Fruit fly (Drosophila melanogaster) whole organism, embryonic: ENCODE data around the gene CG8765.

ENCODE experiments used
- Awh ChIP-seq: fragments of 200-800 bp; sonication (Bioruptor generic); IDR thresholded peaks from 2 replicates; pipeline ENCODE4, ENCODE4 v1.3.6; 2022; ENCODE audit warnings: missing biosample characterization, missing genetic modification characterization
- CG10267 ChIP-seq: fragments of 200-800 bp; sonication (Bioruptor generic); optimal IDR thresholded peaks from 2 replicates; lab custom pipeline; 2018; ENCODE audit warnings: missing biosample characterization, mild to moderate bottlenecking, missing genetic modification characterization, moderate library complexity
- CG10979 ChIP-seq: fragments of 200-800 bp; sonication (Bioruptor generic); optimal IDR thresholded peaks from 2 replicates; lab custom pipeline; 2018; ENCODE audit warnings: missing biosample characterization, mild to moderate bottlenecking, missing genetic modification characterization, moderate library complexity
- CG12104 ChIP-seq: fragments of 200-800 bp; sonication (Bioruptor generic); optimal IDR thresholded peaks from 3 replicates; lab custom pipeline; 2016; ENCODE audit warnings: missing biosample characterization, missing genetic modification characterization
- CG12391 ChIP-seq: fragments of 200-800 bp; sonication (Bioruptor generic); optimal IDR thresholded peaks from 3 replicates; lab custom pipeline; 2018; ENCODE audit warnings: missing biosample characterization, mild to moderate bottlenecking, missing genetic modification characterization, moderate library complexity
- CG13424 ChIP-seq: fragments of 200-800 bp; sonication (Bioruptor generic); optimal IDR thresholded peaks from 2 replicates; lab custom pipeline; 2019; ENCODE audit warnings: missing biosample characterization, mild to moderate bottlenecking, missing genetic modification characterization, moderate library complexity
- CG15514 ChIP-seq: fragments of 200-800 bp; sonication (Bioruptor generic); optimal IDR thresholded peaks from 3 replicates; lab custom pipeline; 2017; ENCODE audit warnings: missing biosample characterization, missing genetic modification characterization, mild to moderate bottlenecking, moderate library complexity, missing genetic modification reagents
- CG17186 ChIP-seq: fragments of 200-800 bp; sonication (Bioruptor generic); optimal IDR thresholded peaks from 3 replicates; lab custom pipeline; 2017; ENCODE audit warnings: missing biosample characterization, missing genetic modification reagents, missing genetic modification characterization
- CG18262 ChIP-seq: fragments of 200-800 bp; optimal IDR thresholded peaks from 3 replicates; lab custom pipeline; 2019; ENCODE audit warnings: missing biosample characterization, mild to moderate bottlenecking, missing genetic modification characterization, moderate library complexity
- CG2678 ChIP-seq: fragments of 200-800 bp; sonication (Bioruptor generic); optimal IDR thresholded peaks from 3 replicates; lab custom pipeline; 2019; ENCODE audit warnings: missing biosample characterization, mild to moderate bottlenecking, missing genetic modification characterization, moderate library complexity
- CG30403 ChIP-seq: fragments of 200-800 bp; sonication (Bioruptor generic); optimal IDR thresholded peaks from 3 replicates; lab custom pipeline; 2016; ENCODE audit warnings: missing biosample characterization, missing genetic modification characterization
- CG33557 ChIP-seq: fragments of 200-800 bp; sonication (Bioruptor generic); optimal IDR thresholded peaks from 2 replicates; lab custom pipeline; 2019; ENCODE audit warnings: missing biosample characterization, mild to moderate bottlenecking, missing genetic modification characterization, moderate library complexity
- CG3407 ChIP-seq: fragments of 200-800 bp; sonication (Bioruptor generic); optimal IDR thresholded peaks from 2 replicates; lab custom pipeline; 2018; ENCODE audit warnings: missing biosample characterization, mild to moderate bottlenecking, missing genetic modification characterization
- CG5245 ChIP-seq: fragments of 200-800 bp; sonication (Bioruptor generic); optimal IDR thresholded peaks from 3 replicates; lab custom pipeline; 2016; ENCODE audit warnings: missing biosample characterization, missing genetic modification characterization
- CG6791 ChIP-seq: fragments of 200-800 bp; sonication (Bioruptor generic); IDR thresholded peaks from 3 replicates; pipeline ENCODE4 v1.3.6; 2022; ENCODE audit warnings: missing biosample characterization, missing genetic modification characterization; ENCODE audit not compliant: partially characterized antibody
- CG7839 ChIP-seq: fragments of 200-800 bp; sonication (Bioruptor generic); optimal IDR thresholded peaks from 3 replicates; lab custom pipeline; 2018; ENCODE audit warnings: missing biosample characterization, mild to moderate bottlenecking, missing genetic modification characterization, moderate library complexity
- CG7987 ChIP-seq: fragments of 200-800 bp; sonication (Bioruptor generic); optimal IDR thresholded peaks from 2 replicates; lab custom pipeline; 2018; ENCODE audit warnings: missing biosample characterization, mild to moderate bottlenecking, missing genetic modification characterization, moderate library complexity
- CG9817 ChIP-seq: fragments of 200-800 bp; sonication (Bioruptor generic); optimal IDR thresholded peaks from 2 replicates; lab custom pipeline; 2018; ENCODE audit warnings: missing biosample characterization, mild to moderate bottlenecking, missing genetic modification characterization, moderate library complexity
- CkIIα-i1 ChIP-seq: fragments of 200-800 bp; sonication (Bioruptor generic); IDR thresholded peaks from 2 replicates; pipeline ENCODE4 v1.3.6; 2022; ENCODE audit warnings: missing biosample characterization, missing genetic modification characterization
- D ChIP-seq, 2 experiments: fragments of 200-800 bp in 1 of 2; fragments of >200 bp in 1 of 2; sonication (Bioruptor generic) in 1 of 2; optimal IDR thresholded peaks; 2 replicates in 1 of 2; 3 replicates in 1 of 2; lab custom pipeline; 2017; ENCODE audit warnings: mild to moderate bottlenecking in 1 of 2, missing biosample characterization in 1 of 2, missing genetic modification characterization in 1 of 2, missing genetic modification reagents in 1 of 2
- Fer1 ChIP-seq: fragments of 200-800 bp; sonication (Bioruptor generic); optimal IDR thresholded peaks from 2 replicates; lab custom pipeline; 2017; ENCODE audit warnings: missing biosample characterization, mild to moderate bottlenecking, missing genetic modification characterization
- Fer2 ChIP-seq: fragments of 200-800 bp; sonication (Bioruptor generic); optimal IDR thresholded peaks from 2 replicates; lab custom pipeline; 2018; ENCODE audit warnings: missing biosample characterization, mild to moderate bottlenecking, missing genetic modification characterization, moderate library complexity
- HLH54F ChIP-seq: fragments of 200-800 bp; sonication (Bioruptor generic); optimal IDR thresholded peaks from 3 replicates; lab custom pipeline; 2016; ENCODE audit warnings: missing biosample characterization, missing genetic modification characterization
- Hr78 ChIP-seq, 2 experiments: fragments of 200-800 bp in 1 of 2; fragments of >200 bp in 1 of 2; sonication (Bioruptor generic) in 1 of 2; optimal IDR thresholded peaks; 2 replicates each; lab custom pipeline; 2017 to 2019; ENCODE audit warnings: missing biosample characterization in 2 of 2, missing genetic modification characterization in 2 of 2, mild to moderate bottlenecking in 1 of 2, moderate library complexity in 1 of 2
- Mes4 ChIP-seq: fragments of 200-800 bp; sonication (Bioruptor generic); optimal IDR thresholded peaks from 2 replicates; lab custom pipeline; 2016; ENCODE audit warnings: missing biosample characterization, missing genetic modification characterization
- Ptx1 ChIP-seq: fragments of 200-800 bp; sonication (Bioruptor generic); IDR thresholded peaks from 2 replicates; pipeline ENCODE4 v1.3.6; 2022; ENCODE audit warnings: missing biosample characterization, missing genetic modification characterization
- Six4 ChIP-seq: fragments of 200-800 bp; sonication (Bioruptor generic); optimal IDR thresholded peaks from 2 replicates; lab custom pipeline; 2016; ENCODE audit warnings: missing biosample characterization, missing genetic modification characterization
- Sox102F ChIP-seq: fragments of 200-800 bp; sonication (Bioruptor generic); optimal IDR thresholded peaks from 2 replicates; lab custom pipeline; 2018; ENCODE audit warnings: missing biosample characterization, mild to moderate bottlenecking, missing genetic modification characterization, moderate library complexity
- Xrp1 ChIP-seq: fragments of 200-800 bp; sonication (Bioruptor generic); IDR thresholded peaks from 2 replicates; pipeline ENCODE4 v1.3.6; 2022; ENCODE audit warnings: missing biosample characterization, missing genetic modification characterization
- abd-A ChIP-seq: fragments of 200-800 bp; sonication (Bioruptor generic); optimal IDR thresholded peaks from 3 replicates; lab custom pipeline; 2019; ENCODE audit warnings: missing biosample characterization, mild to moderate bottlenecking, missing genetic modification characterization, moderate library complexity
- ase ChIP-seq: fragments of 200-800 bp; sonication (Bioruptor generic); IDR thresholded peaks from 3 replicates; pipeline ENCODE4 v1.3.6; 2022; ENCODE audit warnings: missing biosample characterization, missing genetic modification characterization
- bcd ChIP-seq: fragments of 200-800 bp; sonication (Bioruptor generic); optimal IDR thresholded peaks from 2 replicates; lab custom pipeline; 2017; ENCODE audit warnings: missing biosample characterization, mild to moderate bottlenecking, missing genetic modification characterization
- dm ChIP-seq: fragments of 200-800 bp; sonication (Bioruptor generic); optimal IDR thresholded peaks from 3 replicates; lab custom pipeline; 2016; ENCODE audit warnings: missing biosample characterization, missing genetic modification characterization
- fd102C ChIP-seq: fragments of 200-800 bp; sonication (Bioruptor generic); optimal IDR thresholded peaks from 2 replicates; lab custom pipeline; 2018; ENCODE audit warnings: missing biosample characterization, mild to moderate bottlenecking, missing genetic modification characterization, moderate library complexity
- gem ChIP-seq: fragments of 200-800 bp; sonication (Bioruptor generic); optimal IDR thresholded peaks from 2 replicates; lab custom pipeline; 2019; ENCODE audit warnings: missing biosample characterization, mild to moderate bottlenecking, missing genetic modification characterization, moderate library complexity
- gfzf ChIP-seq: fragments of 200-800 bp; sonication (Bioruptor generic); optimal IDR thresholded peaks from 2 replicates; lab custom pipeline; 2016; ENCODE audit warnings: missing biosample characterization, mild to moderate bottlenecking, missing genetic modification characterization, moderate library complexity
- ind ChIP-seq: fragments of 200-800 bp; sonication (Bioruptor generic); optimal IDR thresholded peaks from 3 replicates; lab custom pipeline; 2016; ENCODE audit warnings: missing biosample characterization, missing genetic modification characterization
- lmd ChIP-seq: fragments of 200-800 bp; sonication (Bioruptor generic); IDR thresholded peaks from 2 replicates; pipeline ENCODE4 v1.3.6; 2022; ENCODE audit warnings: missing biosample characterization, missing genetic modification characterization
- lov ChIP-seq, 2 experiments: fragments of 200-800 bp in 1 of 2; fragments of >200 bp in 1 of 2; sonication (Bioruptor generic) in 1 of 2; IDR thresholded peaks in 1 of 2; optimal IDR thresholded peaks in 1 of 2; 2 replicates in 1 of 2; 3 replicates in 1 of 2; pipeline versions ENCODE4 v1.3.6 to Lab custom; 2017 to 2022; ENCODE audit warnings: missing biosample characterization in 1 of 2, missing genetic modification characterization in 1 of 2
- nmo ChIP-seq: fragments of 200-800 bp; sonication (Bioruptor generic); optimal IDR thresholded peaks from 2 replicates; lab custom pipeline; 2018; ENCODE audit warnings: missing biosample characterization, mild to moderate bottlenecking, missing genetic modification characterization, moderate library complexity
- onecut ChIP-seq: fragments of 200-800 bp; sonication (Bioruptor generic); IDR thresholded peaks from 2 replicates; pipeline ENCODE4 v1.3.6; 2022; ENCODE audit warnings: missing biosample characterization, missing genetic modification characterization
- otp ChIP-seq: fragments of 200-800 bp; sonication (Bioruptor generic); IDR thresholded peaks from 3 replicates; pipeline ENCODE4, ENCODE4 v1.3.6; 2022; ENCODE audit warnings: missing biosample characterization, missing genetic modification characterization
- pnt ChIP-seq: fragments of 200-800 bp; sonication (Bioruptor generic); optimal IDR thresholded peaks from 3 replicates; lab custom pipeline; 2016; ENCODE audit warnings: missing biosample characterization, missing genetic modification characterization
- rib ChIP-seq: fragments of 200-800 bp; sonication (Bioruptor generic); IDR thresholded peaks from 2 replicates; pipeline ENCODE4 v1.3.6; 2022; ENCODE audit warnings: missing biosample characterization, missing genetic modification characterization
- row ChIP-seq: fragments of 200-800 bp; sonication (Bioruptor generic); IDR thresholded peaks from 3 replicates; pipeline ENCODE4 v1.3.6; 2022; ENCODE audit warnings: missing biosample characterization, missing genetic modification characterization
- sens-2 ChIP-seq: fragments of 200-800 bp; sonication (Bioruptor generic); IDR thresholded peaks from 2 replicates; pipeline ENCODE4 v1.3.6; 2022; ENCODE audit warnings: missing biosample characterization, missing genetic modification characterization
- sqz ChIP-seq: fragments of 200-800 bp; sonication (Bioruptor generic); optimal IDR thresholded peaks from 3 replicates; lab custom pipeline; 2018; ENCODE audit warnings: missing biosample characterization, mild to moderate bottlenecking, missing genetic modification characterization
- tin ChIP-seq: fragments of 200-800 bp; sonication (Bioruptor generic); optimal IDR thresholded peaks from 3 replicates; lab custom pipeline; 2016; ENCODE audit warnings: missing biosample characterization, missing genetic modification characterization
- vvl ChIP-seq: fragments of 200-800 bp; sonication (Bioruptor generic); IDR thresholded peaks from 2 replicates; pipeline ENCODE4 v1.3.6; 2022; ENCODE audit warnings: missing biosample characterization, missing genetic modification characterization

CG8765 gene

DNA sequence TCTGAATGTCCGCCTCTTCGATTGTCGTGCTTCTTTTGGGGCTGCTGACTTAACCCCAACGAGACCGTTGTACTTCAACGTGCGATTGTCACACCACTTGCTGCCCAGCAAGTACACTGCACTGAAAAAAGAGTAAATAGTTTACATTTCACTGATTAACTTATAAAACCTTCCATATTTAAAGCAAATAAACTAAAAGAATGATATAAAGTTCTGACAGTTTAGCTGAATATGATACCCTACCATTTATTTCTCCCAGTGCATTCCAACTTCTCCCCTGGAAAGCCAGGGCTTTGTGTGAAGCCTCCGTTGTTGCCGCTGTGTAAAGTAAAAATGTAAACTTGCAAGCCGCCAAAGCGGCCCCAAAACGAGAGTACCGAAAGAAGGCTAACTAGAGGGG lies 12.8 kb downstream of the CG8765 start (continued):
- no peak for TF ChIP-seq D (optimal IDR thresholded peaks at IDR 0.05; lab: Kevin White, UChicago)
- TF ChIP-seq D (GFP tag; optimal IDR thresholded peaks at IDR 0.05; lab: Kevin White, UChicago): peak; percentile 22
- TF ChIP-seq CG33557 (GFP tag; lab: Kevin White, UChicago): no peak
- TF ChIP-seq otp (GFP tag; lab: Robert Waterston, UW): no peak
- no peak for TF ChIP-seq sens-2
- no peak for TF ChIP-seq CG12104 (GFP tag; lab: Kevin White, UChicago)
- TF ChIP-seq Fer1: no peak
- peak; percentile 30 for TF ChIP-seq Sox102F (GFP tag; lab: Kevin White, UChicago)
- peak; percentile 20 for TF ChIP-seq CG3407 (GFP tag; lab: Kevin White, UChicago)
- TF ChIP-seq CG5245 (GFP tag; lab: Kevin White, UChicago): peak; percentile 14
- TF ChIP-seq CG12391 (tag; lab: Kevin White, UChicago): peak; percentile 38
- peak; percentile 9; the same call in 1 of the 2 replicates for TF ChIP-seq lmd
- no peak for TF ChIP-seq rib (GFP tag; lab: Robert Waterston, UW)
- TF ChIP-seq CG10267: peak; percentile 28
- TF ChIP-seq onecut (GFP tag; lab: Robert Waterston, UW): 0 out of 2 replicates have a peak, but pooled peaks have one; percentile 13
- no peak for TF ChIP-seq sqz (GFP tag; lab: Kevin White, UChicago)
- no peak for TF ChIP-seq gfzf (GFP tag; lab: Kevin White, UChicago)
- peak; percentile 0 for TF ChIP-seq CG13424 (tag; lab: Kevin White, UChicago)
- no peak for TF ChIP-seq fd102C
- TF ChIP-seq CG2678 (tag; lab: Kevin White, UChicago): peak; percentile 31
- peak; percentile 38 for TF ChIP-seq nmo (GFP tag; lab: Kevin White, UChicago)
- peak; percentile 68 for TF ChIP-seq CG10979 (tag; lab: Kevin White, UChicago)
- no peak for TF ChIP-seq ind (GFP tag; lab: Kevin White, UChicago)
- no peak for TF ChIP-seq CG9817 (tag; lab: Kevin White, UChicago)
- peak; percentile 46; the same call in 1 of the 3 replicates for TF ChIP-seq ase (GFP tag; lab: Robert Waterston, UW)
- TF ChIP-seq Xrp1 (GFP tag; lab: Robert Waterston, UW): peak; percentile 42; the same call in 1 of the 2 replicates
- no peak for TF ChIP-seq CG15514
- no peak for TF ChIP-seq abd-A
- TF ChIP-seq lov (optimal IDR thresholded peaks at IDR 0.05; lab: Kevin White, UChicago): no peak
- TF ChIP-seq lov (GFP tag; IDR thresholded peaks at IDR 0.05; lab: Robert Waterston, UW): no peak
- peak; percentile 60 for TF ChIP-seq CG18262 (tag; lab: Kevin White, UChicago)
- TF ChIP-seq vvl (GFP tag; lab: Robert Waterston, UW): peak; percentile 67
- no peak for TF ChIP-seq CG17186 (GFP tag; lab: Kevin White, UChicago)
- no peak for TF ChIP-seq Awh
- TF ChIP-seq bcd (GFP tag; lab: Kevin White, UChicago): peak; percentile 11
- TF ChIP-seq dm (GFP tag; lab: Kevin White, UChicago): peak; percentile 0
- TF ChIP-seq pnt (GFP tag; lab: Kevin White, UChicago): peak; percentile 21
- TF ChIP-seq Ptx1 (GFP tag; lab: Robert Waterston, UW): peak; percentile 33; the same call in 1 of the 2 replicates
- peak; percentile 7 for TF ChIP-seq Six4 (GFP tag; lab: Kevin White, UChicago)
- TF ChIP-seq Hr78 (GFP tag; optimal IDR thresholded peaks at IDR 0.05; lab: Kevin White, UChicago): peak in 1 of 2 experiments; percentile 36
- peak; percentile 38; the same call in 1 of the 3 replicates for TF ChIP-seq row
- TF ChIP-seq Fer2 (tag; lab: Kevin White, UChicago): no peak
- TF ChIP-seq CG7987 (GFP tag; lab: Kevin White, UChicago): no peak
- peak; percentile 26 for TF ChIP-seq tin (GFP tag; lab: Kevin White, UChicago)
- peak; percentile 14 for TF ChIP-seq CG30403 (GFP tag; lab: Kevin White, UChicago)
- TF ChIP-seq gem (tag; lab: Kevin White, UChicago): peak; percentile 64
- TF ChIP-seq CkIIα-i1 (GFP tag; lab: Robert Waterston, UW): no peak
- TF ChIP-seq Mes4 (GFP tag; lab: Kevin White, UChicago): no peak
- TF ChIP-seq HLH54F (GFP tag; lab: Kevin White, UChicago): no peak
- TF ChIP-seq CG6791 (GFP tag; lab: Robert Waterston, UW): no peak
- peak; percentile 35 for TF ChIP-seq CG7839 (tag; lab: Kevin White, UChicago)
